Fruit fly (Drosophila melanogaster): ENCODE results near the gene SPH93.

DNA sequence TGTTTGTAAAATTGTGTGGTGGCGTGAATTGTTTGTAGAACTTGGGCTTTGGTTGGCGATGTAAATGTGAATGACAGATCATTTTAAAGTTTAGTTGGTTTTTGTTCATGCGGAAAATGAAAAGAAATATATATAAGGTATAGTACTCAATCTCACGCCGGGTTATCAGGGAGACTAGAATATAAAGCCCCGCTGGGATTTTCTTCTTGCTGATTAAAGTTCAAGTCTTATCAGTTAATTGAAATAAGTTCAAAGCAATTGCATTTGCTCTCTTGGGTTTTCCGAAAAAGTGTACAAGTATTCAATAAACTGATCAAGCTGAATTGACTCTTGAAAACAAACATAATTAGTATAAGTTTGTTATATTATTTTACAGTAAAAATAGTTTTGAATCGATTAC lies 30.3 kb downstream of the SPH93 start:
- TF ChIP-seq h (optimal IDR thresholded peaks at IDR 0.05) (no peak), insv (optimal IDR thresholded peaks at IDR 0.05) (no peak), psq (optimal IDR thresholded peaks at IDR 0.05) (no peak), Sin3A (optimal IDR thresholded peaks at IDR 0.05) (no peak)

All from Kc167 (cell line).